Worm (Caenorhabditis elegans) whole organism, L4 larva: ENCODE data around the gene lido-17.
A peak's percentile ranks its signal among the peaks of the same experiment; 100 is the strongest.

Source experiments
- F37D6.2 ChIP-seq: sonication (generic microtip); optimal IDR thresholded peaks from 2 replicates; lab custom pipeline; 2016; ENCODE audit warnings: mild to moderate bottlenecking, missing genetic modification characterization, missing compliant biosample characterization
- F44E2.7 ChIP-seq: fragments of 200-800 bp; sonication (Bioruptor generic); IDR thresholded peaks from 2 replicates; pipeline ENCODE4 v2.1.2; 2022; ENCODE audit warnings: missing genetic modification characterization, missing compliant biosample characterization
- F49E8.2 ChIP-seq: sonication (generic microtip); optimal IDR thresholded peaks from 2 replicates; lab custom pipeline; 2016; ENCODE audit warnings: missing compliant biosample characterization, mild to moderate bottlenecking, missing genetic modification characterization, borderline replicate concordance
- R02D3.7 ChIP-seq: fragments of 150-350 bp; sonication (generic microtip); optimal IDR thresholded peaks from 3 replicates; lab custom pipeline; 2014; ENCODE audit warnings: missing biosample characterization, missing genetic modification characterization
- T26A8.4 ChIP-seq: fragments of 200-800 bp; sonication (Bioruptor generic); IDR thresholded peaks from 2 replicates; pipeline ENCODE4 v1.3.6; 2022; ENCODE audit warnings: missing genetic modification characterization, missing compliant biosample characterization
- Y75B8A.6 ChIP-seq: fragments of 200-800 bp; sonication (Bioruptor generic); IDR thresholded peaks from 2 replicates; pipeline ENCODE4 v1.3.6; 2022; ENCODE audit warnings: missing genetic modification reagents, missing genetic modification characterization, missing compliant biosample characterization
- aha-1 ChIP-seq: fragments of 150-350 bp; peaks from one replicate; lab custom pipeline; 2014; ENCODE audit warnings: missing biosample characterization, missing genetic modification characterization
- attf-4 ChIP-seq: sonication (generic microtip); optimal IDR thresholded peaks from 3 replicates; lab custom pipeline; 2017; ENCODE audit warnings: missing biosample characterization, missing genetic modification characterization
- ceh-32 ChIP-seq: sonication (generic microtip); optimal IDR thresholded peaks from 2 replicates; lab custom pipeline; 2016; ENCODE audit warnings: mild to moderate bottlenecking, missing genetic modification characterization, missing compliant biosample characterization; ENCODE audit not compliant: poor library complexity
- daf-16 ChIP-seq, 3 experiments: sonication (generic microtip); optimal IDR thresholded peaks; 2 replicates each; lab custom pipeline; 2016 to 2017; ENCODE audit warnings: missing genetic modification characterization in 3 of 3, missing genetic modification reagents in 3 of 3, mild to moderate bottlenecking in 2 of 3, missing compliant biosample characterization in 2 of 3, missing biosample characterization in 1 of 3, moderate library complexity in 1 of 3
- daf-8 ChIP-seq: fragments of 200-800 bp; sonication (Bioruptor generic); IDR thresholded peaks from 2 replicates; pipeline ENCODE4 v1.3.6; 2022; ENCODE audit warnings: missing genetic modification characterization, missing compliant biosample characterization
- dmd-6 ChIP-seq: fragments of 200-800 bp; sonication (Bioruptor generic); IDR thresholded peaks from 2 replicates; pipeline ENCODE4 v1.3.6; 2022; ENCODE audit warnings: missing genetic modification reagents, missing genetic modification characterization, missing compliant biosample characterization
- dmd-8 ChIP-seq: fragments of 200-800 bp; sonication (Bioruptor generic); IDR thresholded peaks from 2 replicates; pipeline ENCODE4 v1.3.6; 2022; ENCODE audit warnings: missing genetic modification characterization, missing compliant biosample characterization
- dpl-1 ChIP-seq: fragments of 150-350 bp; optimal IDR thresholded peaks from 2 replicates; lab custom pipeline; 2014; ENCODE audit warnings: missing biosample characterization, missing genetic modification reagents, missing genetic modification characterization
- dve-1 ChIP-seq: sonication (generic microtip); optimal IDR thresholded peaks from 2 replicates; lab custom pipeline; 2017; ENCODE audit warnings: antibody characterized with exemption, mild to moderate bottlenecking, missing genetic modification characterization, missing compliant biosample characterization; ENCODE audit not compliant: insufficient read depth
- fkh-10 ChIP-seq: fragments of 150-350 bp; optimal IDR thresholded peaks from 2 replicates; lab custom pipeline; 2014; ENCODE audit warnings: missing biosample characterization, missing genetic modification reagents, missing genetic modification characterization
- hif-1 ChIP-seq, 2 experiments: sonication (generic microtip); optimal IDR thresholded peaks; 2 replicates each; lab custom pipeline; 2016 to 2017; ENCODE audit warnings: missing compliant biosample characterization in 2 of 2, missing genetic modification characterization in 2 of 2, missing genetic modification reagents in 2 of 2, missing genotype in 2 of 2, mild to moderate bottlenecking in 1 of 2
- hlh-11 ChIP-seq: fragments of 200-800 bp; sonication (Bioruptor generic); optimal IDR thresholded peaks from 2 replicates; lab custom pipeline; 2018; ENCODE audit warnings: mild to moderate bottlenecking, missing genetic modification characterization, missing compliant biosample characterization
- lim-7 ChIP-seq: fragments of 200-800 bp; sonication (Bioruptor generic); IDR thresholded peaks from 2 replicates; pipeline ENCODE4 v1.3.6; 2022; ENCODE audit warnings: missing genetic modification characterization, missing compliant biosample characterization
- lin-15B ChIP-seq: fragments of 150-350 bp; sonication (generic microtip); optimal IDR thresholded peaks from 3 replicates; lab custom pipeline; 2014; ENCODE audit warnings: missing biosample characterization, missing genetic modification characterization
- madf-5 ChIP-seq, 2 experiments: fragments of 200-800 bp; sonication (Bioruptor generic); IDR thresholded peaks; 2 replicates each; pipeline ENCODE4 v1.3.6; 2022; ENCODE audit warnings: missing compliant biosample characterization in 2 of 2, missing genetic modification characterization in 2 of 2
- mep-1 ChIP-seq: fragments of 150-350 bp; sonication (generic microtip); optimal IDR thresholded peaks from 3 replicates; lab custom pipeline; 2014; ENCODE audit warnings: missing biosample characterization, missing genetic modification characterization
- mxl-2 ChIP-seq: fragments of 200-800 bp; sonication (Bioruptor generic); conservative IDR thresholded peaks from 2 replicates; pipeline ENCODE4 v1.3.6; 2022; ENCODE audit warnings: missing genetic modification reagents, missing genetic modification characterization, missing compliant biosample characterization
- nhr-11 ChIP-seq: fragments of 150-350 bp; optimal IDR thresholded peaks from 2 replicates; lab custom pipeline; 2014; ENCODE audit warnings: missing biosample characterization, missing genetic modification characterization
- nhr-28 ChIP-seq: fragments of 150-350 bp; optimal IDR thresholded peaks from 2 replicates; lab custom pipeline; 2014; ENCODE audit warnings: missing biosample characterization, missing genetic modification characterization
- nhr-41 ChIP-seq: fragments of 200-800 bp; sonication (Bioruptor generic); IDR thresholded peaks from 2 replicates; pipeline ENCODE4 v1.3.6; 2022; ENCODE audit warnings: missing genetic modification reagents, missing genetic modification characterization, missing compliant biosample characterization
- pha-4 ChIP-seq, 2 experiments: fragments of 150-350 bp in 1 of 2; fragments of 200-800 bp in 1 of 2; sonication (Bioruptor generic) in 1 of 2; IDR thresholded peaks in 1 of 2; optimal IDR thresholded peaks in 1 of 2; 2 replicates each; pipeline versions ENCODE4 v1.3.6 to Lab custom; 2014 to 2022; ENCODE audit warnings: missing genetic modification characterization in 2 of 2, missing genetic modification reagents in 2 of 2, missing biosample characterization in 1 of 2, missing compliant biosample characterization in 1 of 2
- pqm-1 ChIP-seq: sonication (generic microtip); optimal IDR thresholded peaks from 2 replicates; lab custom pipeline; 2017; ENCODE audit warnings: missing biosample characterization, missing genetic modification characterization
- rbr-2 ChIP-seq: sonication (generic microtip); optimal IDR thresholded peaks from 2 replicates; lab custom pipeline; 2016; ENCODE audit warnings: missing genotype, missing genetic modification characterization, missing compliant biosample characterization
- sdz-12 ChIP-seq: fragments of 200-800 bp; sonication (Bioruptor generic); optimal IDR thresholded peaks from 2 replicates; lab custom pipeline; 2018; ENCODE audit warnings: mild to moderate bottlenecking, missing genetic modification characterization, missing compliant biosample characterization
- set-16 ChIP-seq: fragments of 200-800 bp; sonication (Bioruptor generic); IDR thresholded peaks from 2 replicates; pipeline ENCODE4 v1.3.6; 2022; ENCODE audit warnings: missing genetic modification reagents, missing genetic modification characterization, missing compliant biosample characterization
- snpc-1.2 ChIP-seq: fragments of 200-800 bp; sonication (Bioruptor generic); IDR thresholded peaks from 2 replicates; pipeline ENCODE4 v1.3.6; 2022; ENCODE audit warnings: missing genetic modification reagents, missing genetic modification characterization, missing compliant biosample characterization
- zfp-2 ChIP-seq: sonication (generic microtip); optimal IDR thresholded peaks from 2 replicates; lab custom pipeline; 2016; ENCODE audit warnings: mild to moderate bottlenecking, missing genetic modification characterization, missing compliant biosample characterization
- zip-2 ChIP-seq: fragments of 150-350 bp; optimal IDR thresholded peaks from 2 replicates; lab custom pipeline; 2014; ENCODE audit warnings: missing biosample characterization, missing genetic modification characterization

Gene lido-17

DNA sequence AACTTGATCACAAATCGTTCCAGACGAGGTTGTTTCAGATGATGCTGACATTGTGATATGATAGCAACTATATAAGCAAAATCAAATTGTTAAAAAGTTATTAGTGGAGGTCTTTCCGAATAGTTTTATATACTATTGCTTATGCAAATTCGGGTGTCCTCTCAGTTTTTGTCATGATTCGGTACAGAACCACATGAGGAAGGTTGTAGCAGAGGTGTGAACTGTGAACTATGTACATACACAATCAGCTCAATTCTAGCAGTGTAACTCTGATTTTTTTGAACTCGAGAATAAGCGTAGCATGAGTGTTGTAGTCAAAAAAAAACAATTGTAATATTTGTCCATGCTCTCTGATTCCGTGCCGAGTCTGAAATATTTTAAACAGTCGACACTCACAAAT is 10.5 kb upstream of the lido-17 start, which contains the start of gene Y51B9A.6:
Gene Y51B9A.6 (minus strand): TSS at position 101 of the 400 bp plus-strand sequence.
- TF ChIP-seq snpc-1.2 (no peak), aha-1 (tag; lab: Kevin White, UChicago) (peak; percentile 35), nhr-41 (GFP tag; lab: Robert Waterston, UW) (no peak)

DNA sequence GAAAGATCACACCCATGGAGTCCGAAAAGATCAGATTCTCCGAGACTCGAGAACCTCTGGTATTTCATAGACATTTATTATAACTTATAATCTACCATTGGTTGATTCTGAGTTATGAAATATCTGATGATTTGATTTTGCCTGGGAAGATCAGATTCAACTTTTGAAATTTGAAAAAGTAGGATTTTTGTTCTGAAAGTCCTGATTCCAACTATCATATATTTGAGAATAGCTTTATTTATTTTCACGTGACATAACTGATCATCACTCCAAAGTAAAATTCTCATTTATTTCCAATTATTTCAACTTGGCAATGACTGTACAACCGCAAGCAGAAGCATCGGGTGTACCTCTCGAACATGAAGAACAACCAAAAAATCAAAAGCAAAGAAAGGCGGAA is 7.1 kb upstream of the lido-17 start, which contains the start of gene Y51B9A.7:
Gene Y51B9A.7 (plus strand): TSS at position 301 of the 400 bp plus-strand sequence.
- TF ChIP-seq set-16 (GFP tag; lab: Robert Waterston, UW) (no peak), fkh-10 (GFP tag; lab: Kevin White, UChicago) (no peak), dve-1 (tag; lab: Kevin White, UChicago) (no peak), attf-4 (tag; lab: Kevin White, UChicago) (no peak), daf-8 (GFP tag; lab: Robert Waterston, UW) (no peak), sdz-12 (GFP tag; lab: Kevin White, UChicago) (no peak), ceh-32 (tag; lab: Kevin White, UChicago) (no peak), zfp-2 (tag; lab: Kevin White, UChicago) (no peak), Y75B8A.6 (GFP tag; lab: Robert Waterston, UW) (no peak), mep-1 (no peak), mxl-2 (GFP tag; lab: Robert Waterston, UW) (no peak), T26A8.4 (GFP tag; lab: Robert Waterston, UW) (no peak), R02D3.7 (tag; lab: Kevin White, UChicago) (no peak)

DNA sequence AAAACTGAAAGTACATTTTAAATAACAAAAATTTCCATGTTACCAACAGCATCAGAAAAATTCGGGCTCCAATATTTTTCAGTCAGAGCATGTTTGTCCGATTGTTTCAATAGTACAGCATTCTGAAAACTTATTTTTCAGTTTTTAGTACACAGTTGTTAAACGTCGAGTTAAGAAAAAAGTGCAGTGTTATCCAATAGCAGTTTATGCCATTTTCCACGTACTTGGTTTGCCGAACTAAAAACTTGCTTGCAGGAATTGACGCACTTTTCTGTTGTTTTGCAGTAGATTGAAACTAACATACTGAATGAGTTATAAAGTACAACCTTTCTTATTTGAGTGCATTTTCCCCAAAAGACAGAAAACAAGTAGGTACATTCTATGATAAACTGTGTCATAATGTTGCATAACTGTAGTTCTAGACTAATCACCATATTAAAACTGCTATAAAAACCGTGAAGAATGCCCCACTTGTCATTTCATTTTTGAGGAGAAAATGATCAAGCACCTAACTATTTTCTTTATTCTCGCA is 5.8 kb upstream of the lido-17 start, which contains the start of the genes Y51B9A.14 and Y51B9A.8:
Gene Y51B9A.14 (minus strand): TSS at position 101 of the 532 bp plus-strand sequence.
Gene Y51B9A.8 (plus strand): TSS at position 482 of the 532 bp plus-strand sequence.
- TF ChIP-seq dpl-1 (GFP tag; lab: Kevin White, UChicago) (no peak), pha-4 (GFP tag; IDR thresholded peaks at IDR 0.05; lab: Robert Waterston, UW) (no peak), pha-4 (tag; optimal IDR thresholded peaks at IDR 0.05; lab: Kevin White, UChicago) (no peak), dmd-6 (GFP tag; lab: Robert Waterston, UW) (no peak), F49E8.2 (no peak), hlh-11 (tag; lab: Kevin White, UChicago) (no peak), R02D3.7 (tag; lab: Kevin White, UChicago) (no peak), rbr-2 (no peak), dmd-8 (GFP tag; lab: Robert Waterston, UW) (no peak), madf-5 (GFP tag; IDR thresholded peaks at IDR 0.05; lab: Robert Waterston, UW) (no peak), fkh-10 (GFP tag; lab: Kevin White, UChicago) (no peak), lim-7 (GFP tag; lab: Robert Waterston, UW) (no peak), zip-2 (tag; lab: Kevin White, UChicago) (no peak), hif-1 (tag; optimal IDR thresholded peaks at IDR 0.05; lab: Kevin White, UChicago) (no peak), F44E2.7 (no peak), F37D6.2 (no peak), lin-15B (tag; lab: Kevin White, UChicago) (no peak), nhr-28 (tag; lab: Kevin White, UChicago) (no peak)

DNA sequence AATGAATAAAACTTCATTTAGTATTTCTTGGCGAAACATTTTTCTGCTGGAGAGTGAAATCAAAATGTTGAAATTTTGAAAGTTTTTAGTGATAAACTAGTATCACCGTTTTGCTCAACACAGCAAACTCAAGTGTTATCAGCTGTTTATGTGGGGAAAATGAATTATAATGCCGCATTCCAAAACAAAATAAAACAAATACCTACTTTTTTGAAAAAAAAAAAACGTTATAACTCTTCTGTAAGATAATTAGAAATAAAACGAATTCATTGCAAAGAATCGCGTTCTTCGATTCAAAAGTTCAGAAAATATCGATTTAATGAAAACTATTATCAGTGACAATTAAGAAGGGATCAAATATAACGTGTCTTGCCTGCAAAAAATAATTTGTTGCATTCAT is 4.9 kb upstream of the lido-17 start, which contains the start of gene Y51B9A.9:
Gene Y51B9A.9 (minus strand): TSS at position 101 of the 400 bp plus-strand sequence.
- TF ChIP-seq pqm-1: peak; percentile 47
- no peak for TF ChIP-seq nhr-11 (tag; lab: Kevin White, UChicago)
- no peak for TF ChIP-seq daf-16 (GFP tag; optimal IDR thresholded peaks at IDR 0.05; lab: Kevin White, UChicago)
- peak; percentile 68 for TF ChIP-seq daf-16 (tag; optimal IDR thresholded peaks at IDR 0.05; lab: Kevin White, UChicago)
